Fruit fly (Drosophila melanogaster) whole organism, prepupa: ENCODE data around the gene eIF2Bepsilon.

Source experiments
- Blimp-1 ChIP-seq: fragments of 200-800 bp; sonication (Bioruptor generic); optimal IDR thresholded peaks from 3 replicates; lab custom pipeline; 2017; ENCODE audit warnings: missing biosample characterization, missing genetic modification characterization, mild to moderate bottlenecking, moderate library complexity, missing genetic modification reagents
- CG10669 ChIP-seq: fragments of 200-800 bp; sonication (Bioruptor generic); optimal IDR thresholded peaks from 3 replicates; lab custom pipeline; 2018; ENCODE audit warnings: missing biosample characterization, mild to moderate bottlenecking, missing genetic modification characterization, moderate library complexity
- CG15336 ChIP-seq: fragments of 200-800 bp; sonication (Bioruptor generic); IDR thresholded peaks from 2 replicates; pipeline ENCODE4 v1.3.6; 2022; ENCODE audit warnings: missing biosample characterization, missing genetic modification characterization
- CG1621 ChIP-seq: fragments of 200-800 bp; sonication (Bioruptor generic); optimal IDR thresholded peaks from 3 replicates; lab custom pipeline; 2018; ENCODE audit warnings: missing biosample characterization, mild to moderate bottlenecking, missing genetic modification characterization
- CG31627 ChIP-seq: fragments of 200-800 bp; sonication (Bioruptor generic); optimal IDR thresholded peaks from 3 replicates; lab custom pipeline; 2016; ENCODE audit warnings: missing biosample characterization, missing genetic modification characterization
- CG32006 ChIP-seq: fragments of 200-800 bp; sonication (Bioruptor generic); optimal IDR thresholded peaks from 3 replicates; lab custom pipeline; 2017; ENCODE audit warnings: missing biosample characterization, mild to moderate bottlenecking, missing genetic modification characterization
- CG34406 ChIP-seq: fragments of 200-800 bp; sonication (Bioruptor generic); optimal IDR thresholded peaks from 3 replicates; lab custom pipeline; 2016; ENCODE audit warnings: missing biosample characterization, missing genetic modification characterization
- CG3919 ChIP-seq: fragments of 200-800 bp; sonication (Bioruptor generic); optimal IDR thresholded peaks from 3 replicates; lab custom pipeline; 2016; ENCODE audit warnings: missing biosample characterization, missing genetic modification characterization
- CG4318 ChIP-seq: fragments of 200-800 bp; sonication (Bioruptor generic); optimal IDR thresholded peaks from 3 replicates; lab custom pipeline; 2017; ENCODE audit warnings: missing biosample characterization, mild to moderate bottlenecking, missing genetic modification characterization
- CG6163 ChIP-seq: fragments of 200-800 bp; sonication (Bioruptor generic); IDR thresholded peaks from 3 replicates; pipeline ENCODE4 v1.3.6; 2022; ENCODE audit warnings: missing biosample characterization, missing genetic modification characterization
- CG6276 ChIP-seq: fragments of 200-800 bp; sonication (Bioruptor generic); optimal IDR thresholded peaks from 2 replicates; lab custom pipeline; 2017; ENCODE audit warnings: missing biosample characterization, mild to moderate bottlenecking, missing genetic modification characterization
- CG6854 ChIP-seq: fragments of 200-800 bp; sonication (Bioruptor generic); optimal IDR thresholded peaks from 2 replicates; lab custom pipeline; 2017; ENCODE audit warnings: missing biosample characterization, mild to moderate bottlenecking, missing genetic modification characterization
- CG8119 ChIP-seq: fragments of 200-800 bp; sonication (Bioruptor generic); IDR thresholded peaks from 3 replicates; pipeline ENCODE4 v1.3.6; 2022; ENCODE audit warnings: missing biosample characterization, missing genetic modification characterization
- CG8632 ChIP-seq: fragments of 200-800 bp; sonication (Bioruptor generic); optimal IDR thresholded peaks from 3 replicates; lab custom pipeline; 2016; ENCODE audit warnings: missing biosample characterization, missing genetic modification characterization
- Eip78C ChIP-seq: fragments of 200-800 bp; sonication (Bioruptor generic); peaks from one replicate; lab custom pipeline; 2016; ENCODE audit warnings: missing biosample characterization, missing genetic modification characterization
- Ets21C ChIP-seq: fragments of 200-800 bp; sonication (Bioruptor generic); optimal IDR thresholded peaks from 3 replicates; lab custom pipeline; 2016; ENCODE audit warnings: missing biosample characterization, missing genetic modification characterization
- Gug ChIP-seq: fragments of 200-800 bp; sonication (Bioruptor generic); IDR thresholded peaks from 2 replicates; pipeline ENCODE4 v1.3.6; 2022; ENCODE audit warnings: missing biosample characterization, missing genetic modification characterization
- Hr38 ChIP-seq: sonication (Bioruptor generic); optimal IDR thresholded peaks from 2 replicates; lab custom pipeline; 2016; ENCODE audit warnings: missing biosample characterization, missing genetic modification characterization
- Hr39 ChIP-seq: fragments of 200-800 bp; sonication (Bioruptor generic); optimal IDR thresholded peaks from 2 replicates; lab custom pipeline; 2016; ENCODE audit warnings: missing biosample characterization, missing genetic modification characterization
- Hr4 ChIP-seq: fragments of 200-800 bp; sonication (Bioruptor generic); optimal IDR thresholded peaks from 3 replicates; lab custom pipeline; 2016; ENCODE audit warnings: missing biosample characterization, missing genetic modification characterization
- OdsH ChIP-seq: fragments of 200-800 bp; sonication (Bioruptor generic); optimal IDR thresholded peaks from 3 replicates; lab custom pipeline; 2016; ENCODE audit warnings: missing biosample characterization, missing genetic modification characterization
- Smox ChIP-seq: fragments of 200-800 bp; sonication (Bioruptor generic); optimal IDR thresholded peaks from 3 replicates; lab custom pipeline; 2016; ENCODE audit warnings: missing biosample characterization, missing genetic modification characterization
- Sox14 ChIP-seq: fragments of 200-800 bp; sonication (Bioruptor generic); optimal IDR thresholded peaks from 3 replicates; lab custom pipeline; 2016; ENCODE audit warnings: missing biosample characterization, missing genetic modification characterization
- Sox15 ChIP-seq: fragments of 200-800 bp; sonication (Bioruptor generic); optimal IDR thresholded peaks from 3 replicates; lab custom pipeline; 2016; ENCODE audit warnings: missing biosample characterization, missing genetic modification characterization
- acj6 ChIP-seq: fragments of 200-800 bp; sonication (Bioruptor generic); optimal IDR thresholded peaks from 3 replicates; lab custom pipeline; 2016; ENCODE audit warnings: missing biosample characterization, missing genetic modification characterization
- cyc ChIP-seq: fragments of 200-800 bp; sonication (Bioruptor generic); optimal IDR thresholded peaks from 3 replicates; lab custom pipeline; 2016; ENCODE audit warnings: missing biosample characterization, missing genetic modification characterization
- dac ChIP-seq: fragments of 200-800 bp; sonication (Bioruptor generic); optimal IDR thresholded peaks from 2 replicates; lab custom pipeline; 2017; ENCODE audit warnings: missing biosample characterization, mild to moderate bottlenecking, missing genetic modification characterization
- dsx ChIP-seq: fragments of 200-800 bp; optimal IDR thresholded peaks from 3 replicates; lab custom pipeline; 2019; ENCODE audit warnings: missing biosample characterization, mild to moderate bottlenecking, missing genetic modification characterization, moderate library complexity; ENCODE audit not compliant: poor library complexity, severe bottlenecking
- eg ChIP-seq: fragments of 200-800 bp; sonication (Bioruptor generic); IDR thresholded peaks from 3 replicates; pipeline ENCODE4 v1.3.6; 2022; ENCODE audit warnings: missing biosample characterization, missing genetic modification characterization
- esn ChIP-seq: fragments of 200-800 bp; sonication (Bioruptor generic); optimal IDR thresholded peaks from 2 replicates; lab custom pipeline; 2016; ENCODE audit warnings: missing biosample characterization, mild to moderate bottlenecking, missing genetic modification characterization, moderate library complexity
- fd59A ChIP-seq: fragments of 200-800 bp; sonication (Bioruptor generic); optimal IDR thresholded peaks from 2 replicates; lab custom pipeline; 2017; ENCODE audit warnings: missing biosample characterization, mild to moderate bottlenecking, missing genetic modification characterization, missing genetic modification reagents
- fd85E ChIP-seq: fragments of 200-800 bp; sonication (Bioruptor generic); optimal IDR thresholded peaks from 3 replicates; lab custom pipeline; 2016; ENCODE audit warnings: missing biosample characterization, missing genetic modification characterization
- lz ChIP-seq: fragments of 200-800 bp; sonication (Bioruptor generic); optimal IDR thresholded peaks from 3 replicates; lab custom pipeline; 2016; ENCODE audit warnings: missing biosample characterization, missing genetic modification characterization
- net ChIP-seq: fragments of 200-800 bp; sonication (Bioruptor generic); optimal IDR thresholded peaks from 3 replicates; lab custom pipeline; 2016; ENCODE audit warnings: missing biosample characterization, missing genetic modification characterization
- pdm3 ChIP-seq: fragments of 200-800 bp; sonication (Bioruptor generic); optimal IDR thresholded peaks from 3 replicates; lab custom pipeline; 2016; ENCODE audit warnings: missing biosample characterization, missing genetic modification characterization
- spab ChIP-seq: fragments of 200-800 bp; sonication (Bioruptor generic); optimal IDR thresholded peaks from 2 replicates; lab custom pipeline; 2017; ENCODE audit warnings: missing biosample characterization, mild to moderate bottlenecking, missing genetic modification characterization, missing genetic modification reagents
- ss ChIP-seq, 2 experiments: fragments of 200-800 bp; sonication (Bioruptor generic); optimal IDR thresholded peaks; 2 replicates in 1 of 2; 3 replicates in 1 of 2; lab custom pipeline; 2017 to 2018; ENCODE audit warnings: mild to moderate bottlenecking in 2 of 2, missing biosample characterization in 2 of 2, missing genetic modification characterization in 2 of 2, moderate library complexity in 1 of 2
- svp ChIP-seq: fragments of 200-800 bp; sonication (Bioruptor generic); peaks from one replicate; lab custom pipeline; 2016; ENCODE audit warnings: missing biosample characterization, missing genetic modification characterization
- vri ChIP-seq: fragments of 200-800 bp; sonication (Bioruptor generic); optimal IDR thresholded peaks from 3 replicates; lab custom pipeline; 2016; ENCODE audit warnings: missing biosample characterization, mild to moderate bottlenecking, missing genetic modification characterization

Gene eIF2Bepsilon

dm6 chrX:1970575-1971325 is 48.1 kb upstream of the eIF2Bepsilon start (continued):
- TF ChIP-seq Blimp-1: peak; percentile 95
- TF ChIP-seq spab (GFP tag; lab: Kevin White, UChicago): no peak
- TF ChIP-seq CG15336 (GFP tag; lab: Robert Waterston, UW): 0 out of 2 replicates have a peak, but pooled peaks have one; percentile 19
- no peak for TF ChIP-seq CG8632 (GFP tag; lab: Kevin White, UChicago)
- TF ChIP-seq Smox: no peak
- TF ChIP-seq svp (GFP tag; lab: Kevin White, UChicago): peak; percentile 82
- 0 out of 3 replicates have a peak, but pooled peaks have one; percentile 31 for TF ChIP-seq eg (GFP tag; lab: Robert Waterston, UW)
- TF ChIP-seq OdsH (GFP tag; lab: Kevin White, UChicago): no peak
- TF ChIP-seq Sox14: no peak
- TF ChIP-seq acj6 (GFP tag; lab: Kevin White, UChicago): no peak
- no peak for TF ChIP-seq Hr38 (GFP tag; lab: Kevin White, UChicago)
- TF ChIP-seq, all 60 proteins: peak for 10

- TF ChIP-seq eg (GFP tag; lab: Robert Waterston, UW): peak; percentile 75
- TF ChIP-seq CG1621: no peak
- TF ChIP-seq dac (GFP tag; lab: Kevin White, UChicago): peak; percentile 5
- TF ChIP-seq fd59A (GFP tag; lab: Kevin White, UChicago): no peak
- no peak for TF ChIP-seq Blimp-1
- TF ChIP-seq pdm3 (GFP tag; lab: Kevin White, UChicago): peak; percentile 48
- no peak for TF ChIP-seq vri (GFP tag; lab: Kevin White, UChicago)
- peak; percentile 18 for TF ChIP-seq CG3919
- TF ChIP-seq CG6854: no peak
- TF ChIP-seq CG31627 (GFP tag; lab: Kevin White, UChicago): no peak
- TF ChIP-seq Hr4 (GFP tag; lab: Kevin White, UChicago): peak; percentile 59
- TF ChIP-seq CG6163 (GFP tag; lab: Robert Waterston, UW): 0 out of 3 replicates have a peak, but pooled peaks have one; percentile 16
- TF ChIP-seq CG4318: no peak
- peak; percentile 21 for TF ChIP-seq net (GFP tag; lab: Kevin White, UChicago)
- peak; percentile 43 for TF ChIP-seq CG32006 (GFP tag; lab: Kevin White, UChicago)
- peak; percentile 18 for TF ChIP-seq svp (GFP tag; lab: Kevin White, UChicago)
- no peak for TF ChIP-seq acj6 (GFP tag; lab: Kevin White, UChicago)
- TF ChIP-seq Smox: no peak
- TF ChIP-seq Gug (GFP tag; lab: Robert Waterston, UW): no peak; the same call in 1 of the 2 replicates
- peak; percentile 39 for TF ChIP-seq OdsH (GFP tag; lab: Kevin White, UChicago)
- no peak for TF ChIP-seq CG34406
- peak; percentile 70 for TF ChIP-seq CG8119
- peak; percentile 71 for TF ChIP-seq CG15336 (GFP tag; lab: Robert Waterston, UW)
- no peak for TF ChIP-seq lz (GFP tag; lab: Kevin White, UChicago)
- TF ChIP-seq Eip78C: peak; percentile 55
- TF ChIP-seq CG6276: peak; percentile 65
- no peak for TF ChIP-seq Ets21C (GFP tag; lab: Kevin White, UChicago)
Observed at dm6 chrX:1969775-1970574, 47.3 kb upstream of the eIF2Bepsilon start.

- TF ChIP-seq dsx (GFP tag; lab: Kevin White, UChicago): peak; percentile 45
- TF ChIP-seq Sox14: peak; percentile 73
- TF ChIP-seq OdsH (GFP tag; lab: Kevin White, UChicago): peak; percentile 85
- peak; percentile 60 for TF ChIP-seq CG8632 (GFP tag; lab: Kevin White, UChicago)
- TF ChIP-seq CG15336 (GFP tag; lab: Robert Waterston, UW): peak; percentile 93
- TF ChIP-seq Hr38 (GFP tag; lab: Kevin White, UChicago): no peak
- peak; percentile 67 for TF ChIP-seq CG34406
- TF ChIP-seq cyc (GFP tag; lab: Kevin White, UChicago): peak; percentile 30
- peak; percentile 27 for TF ChIP-seq esn (GFP tag; lab: Kevin White, UChicago)
- TF ChIP-seq acj6 (GFP tag; lab: Kevin White, UChicago): peak; percentile 77
- no peak for TF ChIP-seq CG6854
- TF ChIP-seq svp (GFP tag; lab: Kevin White, UChicago): peak; percentile 67
- peak; percentile 88 for TF ChIP-seq pdm3 (GFP tag; lab: Kevin White, UChicago)
- peak; percentile 78 for TF ChIP-seq CG3919
- no peak for TF ChIP-seq Ets21C (GFP tag; lab: Kevin White, UChicago)
- TF ChIP-seq eg (GFP tag; lab: Robert Waterston, UW): peak; percentile 91
- TF ChIP-seq CG31627 (GFP tag; lab: Kevin White, UChicago): peak; percentile 43
- TF ChIP-seq Blimp-1: no peak
- TF ChIP-seq spab (GFP tag; lab: Kevin White, UChicago): peak; percentile 68
- peak; percentile 24 for TF ChIP-seq Hr39 (GFP tag; lab: Kevin White, UChicago)
- TF ChIP-seq fd85E (GFP tag; lab: Kevin White, UChicago): peak; percentile 0
- TF ChIP-seq Sox15: peak; percentile 56
- TF ChIP-seq CG32006 (GFP tag; lab: Kevin White, UChicago): peak; percentile 93
- peak; percentile 71 for TF ChIP-seq CG10669
- TF ChIP-seq CG6163 (GFP tag; lab: Robert Waterston, UW): peak; percentile 75
- peak; percentile 60 to 77 for TF ChIP-seq ss (GFP tag; optimal IDR thresholded peaks at IDR 0.05; lab: Kevin White, UChicago)
- no peak for TF ChIP-seq vri (GFP tag; lab: Kevin White, UChicago)
Observed at dm6 chrX:1968581-1969258, 46.0 kb upstream of the eIF2Bepsilon start.
